Worm (Caenorhabditis elegans) whole organism, L4 larva: ENCODE data around the gene sra-12.

Source experiments
- D1046.2 ChIP-seq: fragments of 200-800 bp; sonication (Bioruptor generic); IDR thresholded peaks from 2 replicates; pipeline ENCODE4 v1.3.6; 2022; ENCODE audit warnings: missing genetic modification characterization, missing compliant biosample characterization
- F26F4.8 ChIP-seq: fragments of 200-800 bp; sonication (Bioruptor generic); conservative IDR thresholded peaks from 2 replicates; pipeline ENCODE4 v1.3.6; 2022; ENCODE audit warnings: missing genetic modification characterization, missing compliant biosample characterization
- F37D6.2 ChIP-seq: sonication (generic microtip); optimal IDR thresholded peaks from 2 replicates; lab custom pipeline; 2016; ENCODE audit warnings: mild to moderate bottlenecking, missing genetic modification characterization, missing compliant biosample characterization
- F44E2.7 ChIP-seq: fragments of 200-800 bp; sonication (Bioruptor generic); IDR thresholded peaks from 2 replicates; pipeline ENCODE4 v2.1.2; 2022; ENCODE audit warnings: missing genetic modification characterization, missing compliant biosample characterization
- R02D3.7 ChIP-seq: fragments of 150-350 bp; sonication (generic microtip); optimal IDR thresholded peaks from 3 replicates; lab custom pipeline; 2014; ENCODE audit warnings: missing biosample characterization, missing genetic modification characterization
- T26A8.4 ChIP-seq: fragments of 200-800 bp; sonication (Bioruptor generic); IDR thresholded peaks from 2 replicates; pipeline ENCODE4 v1.3.6; 2022; ENCODE audit warnings: missing genetic modification characterization, missing compliant biosample characterization
- Y105C5A.15 ChIP-seq: fragments of 200-800 bp; sonication (Bioruptor generic); IDR thresholded peaks from 2 replicates; pipeline ENCODE4 v1.3.6; 2022; ENCODE audit warnings: missing genetic modification characterization, missing compliant biosample characterization
- Y48G9A.11 ChIP-seq: fragments of 200-800 bp; sonication (Bioruptor generic); IDR thresholded peaks from 2 replicates; pipeline ENCODE4 v1.3.6; 2022; ENCODE audit warnings: missing genetic modification reagents, missing genetic modification characterization, missing compliant biosample characterization
- Y5F2A.4 ChIP-seq: fragments of 200-800 bp; sonication (Bioruptor generic); optimal IDR thresholded peaks from 2 replicates; lab custom pipeline; 2018; ENCODE audit warnings: mild to moderate bottlenecking, missing genetic modification characterization, missing compliant biosample characterization
- ZK546.5 ChIP-seq, 2 experiments: sonication (generic microtip); optimal IDR thresholded peaks; 2 replicates each; lab custom pipeline; 2017; ENCODE audit warnings: missing biosample characterization in 2 of 2, missing genetic modification characterization in 2 of 2
- aha-1 ChIP-seq: fragments of 150-350 bp; peaks from one replicate; lab custom pipeline; 2014; ENCODE audit warnings: missing biosample characterization, missing genetic modification characterization
- aly-2 ChIP-seq: sonication (generic microtip); optimal IDR thresholded peaks from 2 replicates; lab custom pipeline; 2018; ENCODE audit warnings: missing biosample characterization, missing genetic modification characterization
- attf-4 ChIP-seq: sonication (generic microtip); optimal IDR thresholded peaks from 3 replicates; lab custom pipeline; 2017; ENCODE audit warnings: missing biosample characterization, missing genetic modification characterization
- ceh-28 ChIP-seq: fragments of 150-350 bp; optimal IDR thresholded peaks from 2 replicates; lab custom pipeline; 2014; ENCODE audit warnings: missing biosample characterization, missing genetic modification reagents, missing genetic modification characterization
- ceh-32 ChIP-seq: sonication (generic microtip); optimal IDR thresholded peaks from 2 replicates; lab custom pipeline; 2016; ENCODE audit warnings: mild to moderate bottlenecking, missing genetic modification characterization, missing compliant biosample characterization; ENCODE audit not compliant: poor library complexity
- ceh-44 ChIP-seq: fragments of 200-800 bp; sonication (Bioruptor generic); IDR thresholded peaks from 2 replicates; pipeline ENCODE4 v1.3.6; 2022; ENCODE audit warnings: missing genetic modification reagents, missing genetic modification characterization, missing compliant biosample characterization
- dpl-1 ChIP-seq: fragments of 150-350 bp; optimal IDR thresholded peaks from 2 replicates; lab custom pipeline; 2014; ENCODE audit warnings: missing biosample characterization, missing genetic modification reagents, missing genetic modification characterization
- egl-27 ChIP-seq: sonication (generic microtip); optimal IDR thresholded peaks from 3 replicates; lab custom pipeline; 2017; ENCODE audit warnings: missing biosample characterization, missing genetic modification reagents, missing genetic modification characterization
- fkh-10 ChIP-seq: fragments of 150-350 bp; optimal IDR thresholded peaks from 2 replicates; lab custom pipeline; 2014; ENCODE audit warnings: missing biosample characterization, missing genetic modification reagents, missing genetic modification characterization
- gei-8 ChIP-seq: fragments of 200-800 bp; sonication (Bioruptor generic); optimal IDR thresholded peaks from 2 replicates; lab custom pipeline; 2018; ENCODE audit warnings: mild to moderate bottlenecking, missing genetic modification characterization, missing compliant biosample characterization
- hlh-30 ChIP-seq: sonication (generic microtip); optimal IDR thresholded peaks from 2 replicates; lab custom pipeline; 2017; ENCODE audit warnings: antibody characterized with exemption, mild to moderate bottlenecking, missing genetic modification characterization, missing compliant biosample characterization; ENCODE audit not compliant: insufficient read depth
- hmg-1.1 ChIP-seq: fragments of 200-800 bp; sonication (Bioruptor generic); IDR thresholded peaks from 2 replicates; pipeline ENCODE4 v1.3.6; 2022; ENCODE audit warnings: missing genetic modification reagents, missing genetic modification characterization, missing compliant biosample characterization
- jun-1 ChIP-seq: fragments of 150-350 bp; optimal IDR thresholded peaks from 2 replicates; lab custom pipeline; 2014; ENCODE audit warnings: missing biosample characterization, missing genetic modification reagents, missing genetic modification characterization
- lim-7 ChIP-seq: fragments of 200-800 bp; sonication (Bioruptor generic); IDR thresholded peaks from 2 replicates; pipeline ENCODE4 v1.3.6; 2022; ENCODE audit warnings: missing genetic modification characterization, missing compliant biosample characterization
- lin-1 ChIP-seq: fragments of 200-800 bp; sonication (Bioruptor generic); IDR thresholded peaks from 2 replicates; pipeline ENCODE4 v1.3.6; 2022; ENCODE audit warnings: missing genetic modification reagents, missing genetic modification characterization, missing compliant biosample characterization
- lin-13 ChIP-seq: fragments of 150-350 bp; optimal IDR thresholded peaks from 2 replicates; lab custom pipeline; 2014; ENCODE audit warnings: missing biosample characterization, missing genetic modification reagents, missing genetic modification characterization
- lin-29 ChIP-seq: fragments of 200-800 bp; sonication (Bioruptor generic); IDR thresholded peaks from 2 replicates; pipeline ENCODE4 v1.3.6; 2022; ENCODE audit warnings: missing genetic modification reagents, missing genetic modification characterization, missing compliant biosample characterization
- lin-38 ChIP-seq: fragments of 200-800 bp; sonication (Bioruptor generic); IDR thresholded peaks from 2 replicates; pipeline ENCODE4 v1.3.6; 2022; ENCODE audit warnings: missing genetic modification reagents, missing genetic modification characterization, missing compliant biosample characterization
- lsy-2 ChIP-seq, 2 experiments: fragments of 150-350 bp in 1 of 2; sonication (generic microtip) in 1 of 2; optimal IDR thresholded peaks; 2 replicates each; lab custom pipeline; 2014 to 2017; ENCODE audit warnings: missing biosample characterization in 2 of 2, missing genetic modification characterization in 2 of 2
- madf-5 ChIP-seq, 2 experiments: fragments of 200-800 bp; sonication (Bioruptor generic); IDR thresholded peaks; 2 replicates each; pipeline ENCODE4 v1.3.6; 2022; ENCODE audit warnings: missing compliant biosample characterization in 2 of 2, missing genetic modification characterization in 2 of 2
- mdl-1 ChIP-seq, 2 experiments: fragments of 150-350 bp in 1 of 2; sonication (generic microtip) in 1 of 2; optimal IDR thresholded peaks; 2 replicates each; lab custom pipeline; 2014 to 2017; ENCODE audit warnings: missing biosample characterization in 2 of 2, missing genetic modification characterization in 2 of 2
- mdt-29 ChIP-seq: fragments of 200-800 bp; sonication (Bioruptor generic); IDR thresholded peaks from 2 replicates; pipeline ENCODE4 v1.3.6; 2022; ENCODE audit warnings: missing genetic modification reagents, missing genetic modification characterization, missing compliant biosample characterization
- mep-1 ChIP-seq: fragments of 150-350 bp; sonication (generic microtip); optimal IDR thresholded peaks from 3 replicates; lab custom pipeline; 2014; ENCODE audit warnings: missing biosample characterization, missing genetic modification characterization
- mxl-2 ChIP-seq: fragments of 200-800 bp; sonication (Bioruptor generic); conservative IDR thresholded peaks from 2 replicates; pipeline ENCODE4 v1.3.6; 2022; ENCODE audit warnings: missing genetic modification reagents, missing genetic modification characterization, missing compliant biosample characterization
- nhr-10 ChIP-seq: fragments of 150-350 bp; optimal IDR thresholded peaks from 2 replicates; lab custom pipeline; 2014; ENCODE audit warnings: missing biosample characterization, missing genetic modification characterization
- nhr-11 ChIP-seq: fragments of 150-350 bp; optimal IDR thresholded peaks from 2 replicates; lab custom pipeline; 2014; ENCODE audit warnings: missing biosample characterization, missing genetic modification characterization
- nhr-28 ChIP-seq: fragments of 150-350 bp; optimal IDR thresholded peaks from 2 replicates; lab custom pipeline; 2014; ENCODE audit warnings: missing biosample characterization, missing genetic modification characterization
- nhr-42 ChIP-seq: fragments of 200-800 bp; sonication (Bioruptor generic); IDR thresholded peaks from 2 replicates; pipeline ENCODE4 v1.3.6; 2022; ENCODE audit warnings: missing genetic modification characterization, missing compliant biosample characterization
- nhr-48 ChIP-seq: sonication (generic microtip); optimal IDR thresholded peaks from 2 replicates; lab custom pipeline; 2016; ENCODE audit warnings: mild to moderate bottlenecking, missing genetic modification characterization, missing compliant biosample characterization
- sdz-12 ChIP-seq: fragments of 200-800 bp; sonication (Bioruptor generic); optimal IDR thresholded peaks from 2 replicates; lab custom pipeline; 2018; ENCODE audit warnings: mild to moderate bottlenecking, missing genetic modification characterization, missing compliant biosample characterization
- skn-1 ChIP-seq: fragments of 150-350 bp; optimal IDR thresholded peaks from 2 replicates; lab custom pipeline; 2014; ENCODE audit warnings: missing biosample characterization, missing genetic modification characterization
- snpc-1.2 ChIP-seq: fragments of 200-800 bp; sonication (Bioruptor generic); IDR thresholded peaks from 2 replicates; pipeline ENCODE4 v1.3.6; 2022; ENCODE audit warnings: missing genetic modification reagents, missing genetic modification characterization, missing compliant biosample characterization
- snpc-4 ChIP-seq: fragments of 150-350 bp; optimal IDR thresholded peaks from 2 replicates; lab custom pipeline; 2014; ENCODE audit warnings: missing biosample characterization, missing genetic modification characterization
- tag-97 ChIP-seq: fragments of 200-800 bp; sonication (Bioruptor generic); IDR thresholded peaks from 2 replicates; pipeline ENCODE4 v1.3.6; 2022; ENCODE audit warnings: missing genetic modification characterization, missing compliant biosample characterization
- tra-1 ChIP-seq: fragments of 200-800 bp; sonication (Bioruptor generic); IDR thresholded peaks from 2 replicates; pipeline ENCODE4 v1.3.6; 2022; ENCODE audit warnings: missing genetic modification reagents, missing genetic modification characterization, missing compliant biosample characterization
- unc-39 ChIP-seq: sonication (generic microtip); optimal IDR thresholded peaks from 2 replicates; lab custom pipeline; 2017; ENCODE audit warnings: missing biosample characterization, missing genetic modification characterization
- unc-62 ChIP-seq, 3 experiments: fragments of 150-350 bp in 1 of 3; sonication (generic microtip); optimal IDR thresholded peaks in 2 of 3; peaks in 1 of 3; 1 replicate in 1 of 3; 2 replicates in 2 of 3; lab custom pipeline; 2014 to 2017; ENCODE audit warnings: missing biosample characterization in 3 of 3, missing genetic modification characterization in 3 of 3, missing genetic modification reagents in 3 of 3, missing genotype in 1 of 3
- zag-1 ChIP-seq: fragments of 150-350 bp; optimal IDR thresholded peaks from 2 replicates; lab custom pipeline; 2014; ENCODE audit warnings: missing biosample characterization, missing genetic modification characterization
- zip-11 ChIP-seq: fragments of 200-800 bp; sonication (Bioruptor generic); IDR thresholded peaks from 2 replicates; pipeline ENCODE4 v1.3.6; 2022; ENCODE audit warnings: missing genetic modification characterization, missing compliant biosample characterization
- zip-2 ChIP-seq: fragments of 150-350 bp; optimal IDR thresholded peaks from 2 replicates; lab custom pipeline; 2014; ENCODE audit warnings: missing biosample characterization, missing genetic modification characterization
- ztf-11 ChIP-seq: fragments of 150-350 bp; optimal IDR thresholded peaks from 2 replicates; lab custom pipeline; 2014; ENCODE audit warnings: missing biosample characterization, missing genetic modification characterization

Gene sra-12

ce11 chrII:10868670-10869246 lies 35.5 kb downstream of the sra-12 start, which contains the start of the genes gmps-1 and cap-2 (continued):
- TF ChIP-seq F37D6.2 (peak; percentile 91), lin-1 (peak; percentile 86), attf-4 (tag; lab: Kevin White, UChicago) (no peak), D1046.2 (GFP tag; lab: Robert Waterston, UW) (peak; percentile 7; the same call in 1 of the 2 replicates), hlh-30 (tag; lab: Kevin White, UChicago) (peak; percentile 92), nhr-42 (peak; percentile 94), mep-1 (peak; percentile 99), ceh-32 (tag; lab: Kevin White, UChicago) (peak; percentile 81), egl-27 (tag; lab: Kevin White, UChicago) (no peak), ZK546.5 (tag; optimal IDR thresholded peaks at IDR 0.05; lab: Kevin White, UChicago) (peak in 1 of 2 experiments; percentile 20), lsy-2 (tag; optimal IDR thresholded peaks at IDR 0.05; lab: Kevin White, UChicago) (peak; percentile 100), mdl-1 (tag; optimal IDR thresholded peaks at IDR 0.05; lab: Kevin White, UChicago) (peak; percentile 61 to 78), ztf-11 (tag; lab: Kevin White, UChicago) (no peak), mdt-29 (GFP tag; lab: Robert Waterston, UW) (peak; percentile 91), T26A8.4 (GFP tag; lab: Robert Waterston, UW) (peak; percentile 98), lim-7 (GFP tag; lab: Robert Waterston, UW) (no peak), dpl-1 (peak; percentile 91), zag-1 (peak; percentile 34), F44E2.7 (GFP tag; lab: Robert Waterston, UW) (no peak), tra-1 (peak; percentile 84), mxl-2 (GFP tag; lab: Robert Waterston, UW) (peak; percentile 76; the same call in 1 of the 2 replicates), unc-39 (tag; lab: Kevin White, UChicago) (no peak), ceh-44 (GFP tag; lab: Robert Waterston, UW) (no peak), unc-62 (GFP tag; optimal IDR thresholded peaks at IDR 0.05 in 1 of 2; lab: Kevin White, UChicago) (peak in 1 of 2 experiments; percentile 58), unc-62 (tag; optimal IDR thresholded peaks at IDR 0.05; lab: Kevin White, UChicago) (no peak), jun-1 (tag; lab: Kevin White, UChicago) (peak; percentile 79), Y48G9A.11 (GFP tag; lab: Robert Waterston, UW) (peak; percentile 78), Y105C5A.15 (GFP tag; lab: Robert Waterston, UW) (peak; percentile 56; the same call in 1 of the 2 replicates), zip-2 (tag; lab: Kevin White, UChicago) (peak; percentile 72), skn-1 (no peak), ceh-28 (tag; lab: Kevin White, UChicago) (peak; percentile 75), snpc-1.2 (peak; percentile 75), gei-8 (GFP tag; lab: Kevin White, UChicago) (peak; percentile 71), zip-11 (no peak), aly-2 (tag; lab: Kevin White, UChicago) (no peak), F26F4.8 (GFP tag; lab: Robert Waterston, UW) (no peak), lin-13 (GFP tag; lab: Kevin White, UChicago) (peak; percentile 82), tag-97 (GFP tag; lab: Robert Waterston, UW) (0 out of 2 replicates have a peak, but pooled peaks have one; percentile 13), snpc-4 (tag; lab: Kevin White, UChicago) (no peak), fkh-10 (GFP tag; lab: Kevin White, UChicago) (peak; percentile 95), lin-38 (GFP tag; lab: Robert Waterston, UW) (peak; percentile 93), nhr-10 (tag; lab: Kevin White, UChicago) (peak; percentile 19), nhr-11 (tag; lab: Kevin White, UChicago) (peak; percentile 93), nhr-48 (peak; percentile 90), hmg-1.1 (peak; percentile 98), sdz-12 (GFP tag; lab: Kevin White, UChicago) (peak; percentile 33), R02D3.7 (tag; lab: Kevin White, UChicago) (peak; percentile 48), lin-29 (GFP tag; lab: Robert Waterston, UW) (peak; percentile 86), nhr-28 (tag; lab: Kevin White, UChicago) (peak; percentile 87), Y5F2A.4 (peak; percentile 60), madf-5 (GFP tag; IDR thresholded peaks at IDR 0.05; lab: Robert Waterston, UW) (no peak), aha-1 (tag; lab: Kevin White, UChicago) (peak; percentile 96)
